Fruit fly (Drosophila melanogaster) whole organism, embryonic: Measurements from ENCODE around the gene Mst98Cb.

Source experiments
- ATbp ChIP-seq: fragments of 200-800 bp; sonication (Bioruptor generic); optimal IDR thresholded peaks from 2 replicates; lab custom pipeline; 2017; ENCODE audit warnings: missing biosample characterization, mild to moderate bottlenecking, missing genetic modification characterization, missing genetic modification reagents
- Adf1 ChIP-seq: fragments of 200-800 bp; sonication (Bioruptor generic); IDR thresholded peaks from 2 replicates; pipeline ENCODE4 v1.3.6; 2022; ENCODE audit warnings: missing biosample characterization, missing genetic modification characterization
- CG10147 ChIP-seq: fragments of 200-800 bp; sonication (Bioruptor generic); optimal IDR thresholded peaks from 2 replicates; lab custom pipeline; 2019; ENCODE audit warnings: missing biosample characterization, mild to moderate bottlenecking, missing genetic modification characterization, moderate library complexity
- CG10274 ChIP-seq: fragments of 200-800 bp; sonication (Bioruptor generic); optimal IDR thresholded peaks from 3 replicates; lab custom pipeline; 2017; ENCODE audit warnings: missing biosample characterization, mild to moderate bottlenecking, missing genetic modification characterization
- CG10366 ChIP-seq: fragments of 200-800 bp; sonication (Bioruptor generic); IDR thresholded peaks from 2 replicates; pipeline ENCODE4 v1.3.6; 2022; ENCODE audit warnings: missing biosample characterization, missing genetic modification characterization
- CG14710 ChIP-seq: fragments of 200-800 bp; sonication (Bioruptor generic); optimal IDR thresholded peaks from 3 replicates; lab custom pipeline; 2019; ENCODE audit warnings: missing biosample characterization, mild to moderate bottlenecking, missing genetic modification characterization, moderate library complexity
- CG14965 ChIP-seq: fragments of 200-800 bp; sonication (Bioruptor generic); optimal IDR thresholded peaks from 2 replicates; lab custom pipeline; 2016; ENCODE audit warnings: missing biosample characterization, missing genetic modification characterization, borderline replicate concordance
- CG15073 ChIP-seq: fragments of 200-800 bp; sonication (Bioruptor generic); optimal IDR thresholded peaks from 2 replicates; lab custom pipeline; 2016; ENCODE audit warnings: missing biosample characterization, missing genetic modification characterization
- CG15269 ChIP-seq: fragments of 200-800 bp; sonication (Bioruptor generic); optimal IDR thresholded peaks from 2 replicates; lab custom pipeline; 2018; ENCODE audit warnings: missing biosample characterization, mild to moderate bottlenecking, missing genetic modification characterization, moderate library complexity
- CG1529 ChIP-seq: fragments of 200-800 bp; sonication (Bioruptor generic); optimal IDR thresholded peaks from 3 replicates; lab custom pipeline; 2018; ENCODE audit warnings: missing biosample characterization, missing genetic modification characterization
- CG16815 ChIP-seq: fragments of 200-800 bp; sonication (Bioruptor generic); optimal IDR thresholded peaks from 3 replicates; lab custom pipeline; 2017; ENCODE audit warnings: missing biosample characterization, mild to moderate bottlenecking, missing genetic modification characterization
- CG17186 ChIP-seq: fragments of 200-800 bp; sonication (Bioruptor generic); optimal IDR thresholded peaks from 3 replicates; lab custom pipeline; 2017; ENCODE audit warnings: missing biosample characterization, missing genetic modification reagents, missing genetic modification characterization
- CG17568 ChIP-seq: fragments of 200-800 bp; sonication (Bioruptor generic); optimal IDR thresholded peaks from 2 replicates; lab custom pipeline; 2018; ENCODE audit warnings: missing biosample characterization, mild to moderate bottlenecking, missing genetic modification characterization, moderate library complexity
- CG1832 ChIP-seq: fragments of 200-800 bp; sonication (Bioruptor generic); optimal IDR thresholded peaks from 2 replicates; lab custom pipeline; 2017; ENCODE audit warnings: missing biosample characterization, mild to moderate bottlenecking, missing genetic modification characterization, inconsistent platforms
- CG31388 ChIP-seq: fragments of 200-800 bp; sonication (Bioruptor generic); optimal IDR thresholded peaks from 2 replicates; lab custom pipeline; 2016; ENCODE audit warnings: missing biosample characterization, missing genetic modification characterization
- CG34224 ChIP-seq: fragments of 200-800 bp; sonication (Bioruptor generic); IDR thresholded peaks from 3 replicates; pipeline ENCODE4 v1.3.6; 2022; ENCODE audit warnings: missing biosample characterization, missing genetic modification characterization; ENCODE audit not compliant: partially characterized antibody
- CG4360 ChIP-seq: fragments of 200-800 bp; sonication (Bioruptor generic); IDR thresholded peaks from 2 replicates; pipeline ENCODE4 v1.3.6; 2022; ENCODE audit warnings: missing biosample characterization, missing genetic modification characterization
- CG4617 ChIP-seq: fragments of 200-800 bp; sonication (Bioruptor generic); optimal IDR thresholded peaks from 3 replicates; lab custom pipeline; 2016; ENCODE audit warnings: missing biosample characterization, missing genetic modification characterization, borderline replicate concordance
- CG4854 ChIP-seq: fragments of 200-800 bp; sonication (Bioruptor generic); optimal IDR thresholded peaks from 2 replicates; lab custom pipeline; 2016; ENCODE audit warnings: missing biosample characterization, missing genetic modification characterization, inconsistent platforms
- CG5180 ChIP-seq: fragments of 200-800 bp; sonication (Bioruptor generic); optimal IDR thresholded peaks from 3 replicates; lab custom pipeline; 2017; ENCODE audit warnings: missing biosample characterization, missing genetic modification characterization, mild to moderate bottlenecking, moderate library complexity, missing genetic modification reagents
- CG9797 ChIP-seq: fragments of 200-800 bp; sonication (Bioruptor generic); optimal IDR thresholded peaks from 3 replicates; lab custom pipeline; 2018; ENCODE audit warnings: missing biosample characterization, mild to moderate bottlenecking, missing genetic modification characterization
- Doc2 ChIP-seq: fragments of 200-800 bp; sonication (Bioruptor generic); IDR thresholded peaks from 2 replicates; pipeline ENCODE4 v1.3.6; 2022; ENCODE audit warnings: missing biosample characterization, missing genetic modification characterization
- HLH3B ChIP-seq: fragments of 200-800 bp; sonication (Bioruptor generic); IDR thresholded peaks from 2 replicates; pipeline ENCODE4 v1.3.6; 2022; ENCODE audit warnings: missing biosample characterization, missing genetic modification characterization
- HLHmδ ChIP-seq: fragments of 200-800 bp; sonication (Bioruptor generic); optimal IDR thresholded peaks from 2 replicates; lab custom pipeline; 2018; ENCODE audit warnings: missing biosample characterization, mild to moderate bottlenecking, missing genetic modification characterization, moderate library complexity
- Hand ChIP-seq: fragments of 200-800 bp; sonication (Bioruptor generic); optimal IDR thresholded peaks from 2 replicates; lab custom pipeline; 2017; ENCODE audit warnings: mild to moderate bottlenecking, missing biosample characterization, missing genetic modification reagents, missing genetic modification characterization
- HmgZ ChIP-seq: fragments of 200-800 bp; sonication (Bioruptor generic); optimal IDR thresholded peaks from 2 replicates; lab custom pipeline; 2018; ENCODE audit warnings: missing biosample characterization, mild to moderate bottlenecking, missing genetic modification characterization
- Lim3 ChIP-seq: fragments of 200-800 bp; sonication (Bioruptor generic); IDR thresholded peaks from 2 replicates; pipeline ENCODE4 v1.3.6; 2022; ENCODE audit warnings: missing biosample characterization, missing genetic modification characterization
- Med ChIP-seq: fragments of 200-800 bp; sonication (Bioruptor generic); peaks from one replicate; lab custom pipeline; 2016; ENCODE audit warnings: missing biosample characterization, missing genetic modification characterization, mild to moderate bottlenecking, inconsistent platforms, moderate library complexity
- NC2α ChIP-seq: fragments of 200-800 bp; sonication (Bioruptor generic); optimal IDR thresholded peaks from 2 replicates; lab custom pipeline; 2016; ENCODE audit warnings: missing biosample characterization, missing genetic modification characterization
- Rx ChIP-seq: fragments of 200-800 bp; sonication (Bioruptor generic); IDR thresholded peaks from 2 replicates; pipeline ENCODE4 v1.3.6; 2022; ENCODE audit warnings: missing biosample characterization, missing genetic modification characterization
- Side ChIP-seq: fragments of 200-800 bp; sonication (Bioruptor generic); optimal IDR thresholded peaks from 2 replicates; lab custom pipeline; 2016; ENCODE audit warnings: missing biosample characterization, missing genetic modification characterization
- TFAM ChIP-seq: fragments of 200-800 bp; sonication (Bioruptor generic); optimal IDR thresholded peaks from 2 replicates; lab custom pipeline; 2017; ENCODE audit warnings: missing biosample characterization, missing genetic modification characterization, inconsistent platforms
- az2 ChIP-seq: fragments of 200-800 bp; sonication (Bioruptor generic); optimal IDR thresholded peaks from 3 replicates; lab custom pipeline; 2016; ENCODE audit warnings: missing biosample characterization, missing genetic modification characterization
- btn ChIP-seq: fragments of 200-800 bp; sonication (Bioruptor generic); optimal IDR thresholded peaks from 2 replicates; lab custom pipeline; 2016; ENCODE audit warnings: missing biosample characterization, missing genetic modification characterization
- cg ChIP-seq: fragments of 200-800 bp; sonication (Bioruptor generic); optimal IDR thresholded peaks from 3 replicates; lab custom pipeline; 2019; ENCODE audit warnings: missing biosample characterization, mild to moderate bottlenecking, missing genetic modification characterization, moderate library complexity
- esg ChIP-seq: fragments of 200-800 bp; sonication (Bioruptor generic); conservative IDR thresholded peaks from 2 replicates; pipeline ENCODE4 v1.3.6; 2022; ENCODE audit warnings: missing biosample characterization, missing genetic modification characterization
- gro ChIP-seq: fragments of 200-800 bp; sonication (Bioruptor generic); optimal IDR thresholded peaks from 2 replicates; lab custom pipeline; 2016; ENCODE audit warnings: missing biosample characterization, missing genetic modification characterization
- gsb-n ChIP-seq: fragments of 200-800 bp; sonication (Bioruptor generic); optimal IDR thresholded peaks from 3 replicates; lab custom pipeline; 2018; ENCODE audit warnings: missing biosample characterization, mild to moderate bottlenecking, missing genetic modification characterization
- kah ChIP-seq: fragments of 200-800 bp; sonication (Bioruptor generic); optimal IDR thresholded peaks from 2 replicates; lab custom pipeline; 2018; ENCODE audit warnings: missing biosample characterization, mild to moderate bottlenecking, missing genetic modification characterization
- odd ChIP-seq: fragments of 200-800 bp; sonication (Bioruptor generic); optimal IDR thresholded peaks from 2 replicates; lab custom pipeline; 2017; ENCODE audit warnings: missing biosample characterization, mild to moderate bottlenecking, missing genetic modification characterization
- pan ChIP-seq, 4 experiments: fragments of >200 bp in 3 of 4; fragments of 200-800 bp in 1 of 4; sonication (Bioruptor generic) in 1 of 4; optimal IDR thresholded peaks in 3 of 4; IDR thresholded peaks in 1 of 4; 2 replicates each; pipeline versions ENCODE4 v1.3.6 to Lab custom; 2017 to 2022; ENCODE audit warnings: missing biosample characterization in 2 of 4, missing genetic modification characterization in 2 of 4, mixed read lengths in 1 of 4
- pum ChIP-seq: fragments of 200-800 bp; sonication (Bioruptor generic); optimal IDR thresholded peaks from 2 replicates; lab custom pipeline; 2016; ENCODE audit warnings: missing biosample characterization, missing genetic modification characterization
- sna ChIP-seq: fragments of 200-800 bp; sonication (Bioruptor generic); IDR thresholded peaks from 2 replicates; pipeline ENCODE4 v1.3.6; 2022; ENCODE audit warnings: missing biosample characterization, missing genetic modification characterization; ENCODE audit not compliant: partially characterized antibody
- so ChIP-seq: fragments of 200-800 bp; sonication (Bioruptor generic); IDR thresholded peaks from 3 replicates; pipeline ENCODE4 v1.3.6; 2022; ENCODE audit warnings: missing biosample characterization, missing genetic modification characterization
- tx ChIP-seq: fragments of 200-800 bp; sonication (Bioruptor generic); optimal IDR thresholded peaks from 2 replicates; lab custom pipeline; 2016; ENCODE audit warnings: missing biosample characterization, missing genetic modification characterization
- usp ChIP-seq: fragments of >200 bp; optimal IDR thresholded peaks from 2 replicates; lab custom pipeline; 2017; ENCODE audit warnings: missing biosample characterization, missing genetic modification characterization
- wek ChIP-seq: fragments of 200-800 bp; sonication (Bioruptor generic); optimal IDR thresholded peaks from 3 replicates; lab custom pipeline; 2018; ENCODE audit warnings: missing biosample characterization, mild to moderate bottlenecking, missing genetic modification characterization, moderate library complexity

The Mst98Cb gene

DNA sequence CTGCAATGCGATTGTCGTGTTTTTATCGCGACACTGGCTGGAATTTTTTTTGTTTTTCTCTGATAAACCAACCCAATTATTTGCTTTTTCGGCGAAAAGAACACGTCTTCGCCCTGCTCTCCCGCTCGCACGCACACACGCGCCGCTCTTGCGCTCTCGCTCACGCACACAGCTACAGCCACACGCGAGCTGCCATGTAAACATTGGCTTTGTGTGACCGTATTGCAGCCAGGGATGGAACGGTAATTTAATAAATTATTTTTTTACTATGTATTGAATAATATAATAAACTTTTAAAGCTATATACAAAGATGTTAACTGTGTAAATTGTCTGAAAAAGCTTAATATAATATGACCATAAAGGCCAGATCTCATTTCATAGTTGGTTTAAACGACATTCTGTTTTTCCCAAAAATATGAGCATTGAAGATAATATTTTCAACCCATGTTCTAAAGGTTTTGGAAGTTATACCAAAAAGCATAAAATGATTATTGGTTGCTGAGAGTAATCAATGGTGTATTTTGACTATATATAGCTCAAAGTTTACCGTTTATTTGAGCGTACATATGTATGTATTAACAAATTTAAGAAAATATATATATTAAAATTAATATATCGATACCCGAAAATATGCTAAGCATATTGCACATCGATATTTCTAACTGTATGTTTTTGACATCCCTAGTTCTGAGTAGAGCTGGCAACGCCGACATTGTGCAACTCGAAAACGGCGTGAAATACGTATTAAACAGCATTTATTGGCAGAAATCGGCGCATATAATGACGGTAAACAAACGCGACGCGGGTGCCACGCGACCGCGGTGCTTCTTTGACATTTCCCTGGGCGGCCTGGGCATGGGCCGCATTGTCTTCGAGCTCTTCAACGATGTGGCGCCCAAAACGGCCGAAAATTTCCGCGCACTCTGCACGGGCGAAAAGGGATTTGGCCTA, 47.3 kb downstream of the Mst98Cb start, which contains the start of the genes Gfat2 and Moca-cyp (continued):
- no peak; the same call in 1 of the 2 replicates for TF ChIP-seq Adf1
- TF ChIP-seq CG10274 (GFP tag; lab: Kevin White, UChicago): peak; percentile 33
- peak; percentile 12 for TF ChIP-seq CG1529 (GFP tag; lab: Kevin White, UChicago)
- peak; percentile 96 for TF ChIP-seq CG1832 (GFP tag; lab: Kevin White, UChicago)
- peak; percentile 34 for TF ChIP-seq gro (GFP tag; lab: Kevin White, UChicago)
- peak; percentile 85 for TF ChIP-seq cg (GFP tag; lab: Kevin White, UChicago)
- TF ChIP-seq CG4617 (GFP tag; lab: Kevin White, UChicago): peak; percentile 55
- TF ChIP-seq esg (GFP tag; lab: Robert Waterston, UW): no peak
- TF ChIP-seq CG31388 (GFP tag; lab: Kevin White, UChicago): peak; percentile 8
- TF ChIP-seq CG15073 (GFP tag; lab: Kevin White, UChicago): no peak
- TF ChIP-seq CG10147 (GFP tag; lab: Kevin White, UChicago): peak; percentile 6
- peak; percentile 79 for TF ChIP-seq CG9797 (GFP tag; lab: Kevin White, UChicago)
- TF ChIP-seq CG17568 (GFP tag; lab: Kevin White, UChicago): no peak
- no peak for TF ChIP-seq CG4854
- TF ChIP-seq kah: peak; percentile 12
- no peak for TF ChIP-seq Doc2 (GFP tag; lab: Robert Waterston, UW)
- TF ChIP-seq CG10366 (GFP tag; lab: Robert Waterston, UW): peak; percentile 71
- TF ChIP-seq odd (GFP tag; lab: Kevin White, UChicago): peak; percentile 14
- TF ChIP-seq az2 (GFP tag; lab: Kevin White, UChicago): peak; percentile 49
- TF ChIP-seq so (GFP tag; lab: Robert Waterston, UW): 0 out of 3 replicates have a peak, but pooled peaks have one; percentile 56
- no peak for TF ChIP-seq usp (GFP tag; lab: Kevin White, UChicago)
- no peak for TF ChIP-seq Side (GFP tag; lab: Kevin White, UChicago)
- peak; percentile 56 for TF ChIP-seq HLH3B (GFP tag; lab: Robert Waterston, UW)
- peak; percentile 9 for TF ChIP-seq CG5180 (GFP tag; lab: Kevin White, UChicago)
- TF ChIP-seq NC2α: no peak
- TF ChIP-seq Lim3 (GFP tag; lab: Robert Waterston, UW): no peak
- TF ChIP-seq HLHmδ (GFP tag; lab: Kevin White, UChicago): peak; percentile 95
- TF ChIP-seq CG14965 (GFP tag; lab: Kevin White, UChicago): no peak
- TF ChIP-seq Med (GFP tag; lab: Kevin White, UChicago): peak; percentile 88
- TF ChIP-seq HmgZ (tag; lab: Kevin White, UChicago): peak; percentile 32
- peak; percentile 40 for TF ChIP-seq gsb-n (tag; lab: Kevin White, UChicago)
- TF ChIP-seq CG15269: peak; percentile 68
- no peak for TF ChIP-seq Hand (GFP tag; lab: Kevin White, UChicago)
- TF ChIP-seq pan (optimal IDR thresholded peaks at IDR 0.05; lab: Kevin White, UChicago): no peak
- peak in 1 of 2 experiments; percentile 76 for TF ChIP-seq pan (GFP tag; optimal IDR thresholded peaks at IDR 0.05 in 1 of 2, IDR thresholded peaks at IDR 0.05 in 1 of 2)
- peak; percentile 65 for TF ChIP-seq wek (GFP tag; lab: Kevin White, UChicago)
- no peak for TF ChIP-seq tx (GFP tag; lab: Kevin White, UChicago)
- peak; percentile 27; the same call in 1 of the 3 replicates for TF ChIP-seq CG34224 (GFP tag; lab: Robert Waterston, UW)
- peak; percentile 74 for TF ChIP-seq CG14710 (tag; lab: Kevin White, UChicago)
- peak; percentile 41 for TF ChIP-seq ATbp (GFP tag; lab: Kevin White, UChicago)
- TF ChIP-seq CG16815 (GFP tag; lab: Kevin White, UChicago): peak; percentile 40
- TF ChIP-seq sna: peak; percentile 45; the same call in 1 of the 2 replicates
- no peak for TF ChIP-seq pum (GFP tag; lab: Kevin White, UChicago)
- 0 out of 2 replicates have a peak, but pooled peaks have one; percentile 35 for TF ChIP-seq CG4360 (GFP tag; lab: Robert Waterston, UW)
- TF ChIP-seq btn (GFP tag; lab: Kevin White, UChicago): no peak
- TF ChIP-seq TFAM: no peak
- TF ChIP-seq CG17186: no peak
- 0 out of 2 replicates have a peak, but pooled peaks have one; percentile 31 for TF ChIP-seq Rx (GFP tag; lab: Robert Waterston, UW)
